Fruit fly (Drosophila melanogaster): Measurements from ENCODE around the gene Polr3E.

DNA sequence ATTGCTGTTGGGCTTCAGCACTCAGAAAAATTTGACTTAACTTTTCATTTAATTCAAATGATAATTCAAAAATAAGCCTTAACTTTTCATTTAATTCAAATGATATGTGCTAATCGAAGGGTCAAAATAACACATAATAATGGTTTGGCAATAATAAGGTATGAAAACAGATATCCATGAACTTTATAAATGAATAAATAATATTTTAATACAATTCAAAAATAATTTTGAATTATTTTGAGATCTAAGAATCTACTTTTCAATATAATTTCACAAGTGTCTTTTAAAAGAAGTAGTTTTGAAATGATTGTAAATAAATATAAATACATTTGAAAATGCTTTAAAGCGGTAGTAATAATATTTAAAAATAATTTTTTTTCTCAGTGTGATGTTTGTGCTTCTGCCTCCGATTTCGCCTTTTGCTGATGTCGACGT, 44.7 kb upstream of the Polr3E start:
- TF ChIP-seq ttk (optimal IDR thresholded peaks at IDR 0.05) (no peak), Sin3A (optimal IDR thresholded peaks at IDR 0.05) (no peak)

All from Kc167 (cell line).